Fruit fly (Drosophila melanogaster) whole organism, adult: ENCODE results near the gene CG17633.

Experiments
- kay ChIP-seq: fragments of 200-800 bp; sonication (Bioruptor generic); peaks from one replicate; lab custom pipeline; 2016; ENCODE audit warnings: missing biosample characterization, missing genetic modification characterization, borderline replicate concordance
- toe ChIP-seq: fragments of 200-800 bp; sonication (Bioruptor generic); optimal IDR thresholded peaks from 2 replicates; lab custom pipeline; 2016; ENCODE audit warnings: missing biosample characterization, missing genetic modification characterization

dm6 chr2L:9743823-9744222 lies 25.0 kb upstream of the CG17633 start:
- no peak for TF ChIP-seq toe (GFP tag; lab: Kevin White, UChicago)
- no peak for TF ChIP-seq kay (GFP tag; lab: Kevin White, UChicago)
